Worm (Caenorhabditis elegans): ENCODE results near the gene F59D12.5.

ce11 chrX:15647276-15647675, at the start of gene F59D12.5:
- TF ChIP-seq dmd-4 (tag; optimal IDR thresholded peaks at IDR 0.05; ENCODE audit: borderline replicate concordance) (no peak), unc-55 (GFP tag; optimal IDR thresholded peaks at IDR 0.05) (no peak)

Measured in whole organism, late embryonic.